Fruit fly (Drosophila melanogaster): ENCODE results near the gene Spn.

The Spn gene

DNA sequence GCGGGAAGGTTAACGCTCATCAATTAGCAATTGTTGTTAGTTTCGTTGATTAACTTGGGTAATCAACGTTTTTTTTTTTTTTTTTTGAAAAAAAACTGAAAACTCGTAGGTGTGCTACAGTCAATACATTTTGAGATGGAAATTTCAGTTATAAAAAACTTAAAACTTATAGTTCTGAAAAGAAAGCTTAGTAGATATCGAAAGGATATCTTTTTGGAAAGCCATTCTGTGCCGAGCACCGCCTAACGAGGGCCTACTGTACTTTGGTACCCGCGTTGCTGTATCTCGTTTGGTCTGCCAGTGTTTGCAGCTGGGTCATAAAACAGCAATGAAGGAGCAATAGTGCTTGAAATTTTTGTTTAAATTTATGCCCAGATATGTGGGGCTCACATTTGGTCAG lies 17.9 kb upstream of the Spn start (continued):
- TF ChIP-seq Oaz (GFP tag; IDR thresholded peaks at IDR 0.05) (no peak), gro (GFP tag; optimal IDR thresholded peaks at IDR 0.05) (peak; percentile 12), CG2889 (GFP tag; IDR thresholded peaks at IDR 0.05) (no peak), Optix (GFP tag; IDR thresholded peaks at IDR 0.05) (no peak), CTCF (GFP tag; optimal IDR thresholded peaks at IDR 0.05) (no peak), h (optimal IDR thresholded peaks at IDR 0.05) (no peak), Dip3 (GFP tag; optimal IDR thresholded peaks at IDR 0.05) (no peak), CG12769 (tag; optimal IDR thresholded peaks at IDR 0.05) (no peak), slbo (GFP tag; IDR thresholded peaks at IDR 0.05) (peak; percentile 67), unc-4 (GFP tag; IDR thresholded peaks at IDR 0.05; ENCODE audit: partially characterized antibody) (no peak), salm (tag; optimal IDR thresholded peaks at IDR 0.05) (no peak), Sry-β (GFP tag; optimal IDR thresholded peaks at IDR 0.05) (no peak), CG34376 (GFP tag; optimal IDR thresholded peaks at IDR 0.05) (no peak), vvl (GFP tag; IDR thresholded peaks at IDR 0.05) (peak; percentile 78), ara (GFP tag; IDR thresholded peaks at IDR 0.05) (peak; percentile 61), CG4360 (GFP tag; IDR thresholded peaks at IDR 0.05) (no peak), crc (GFP tag; optimal IDR thresholded peaks at IDR 0.05) (no peak), tin (GFP tag; optimal IDR thresholded peaks at IDR 0.05) (peak; percentile 37), CG11504 (tag; optimal IDR thresholded peaks at IDR 0.05) (peak; percentile 49), CG13624 (GFP tag; optimal IDR thresholded peaks at IDR 0.05) (no peak), Usf (GFP tag; optimal IDR thresholded peaks at IDR 0.05) (no peak), seq (GFP tag; IDR thresholded peaks at IDR 0.05) (peak; percentile 12; the same call in 1 of the 2 replicates), Aef1 (GFP tag; IDR thresholded peaks at IDR 0.05) (peak; percentile 57), CG6813 (GFP tag; optimal IDR thresholded peaks at IDR 0.05) (peak; percentile 23), CG7372 (GFP tag; IDR thresholded peaks at IDR 0.05) (no peak), CG4617 (GFP tag; optimal IDR thresholded peaks at IDR 0.05; ENCODE audit: borderline replicate concordance) (no peak), nerfin-2 (GFP tag; IDR thresholded peaks at IDR 0.05; ENCODE audit: partially characterized antibody) (no peak), cato (GFP tag; optimal IDR thresholded peaks at IDR 0.05; ENCODE audit: borderline replicate concordance) (no peak), CG10147 (GFP tag; optimal IDR thresholded peaks at IDR 0.05) (no peak), br (optimal IDR thresholded peaks at IDR 0.05) (no peak), nau (GFP tag; optimal IDR thresholded peaks at IDR 0.05) (peak; percentile 43), D19A (tag; optimal IDR thresholded peaks at IDR 0.05) (no peak), ind (GFP tag; optimal IDR thresholded peaks at IDR 0.05) (peak; percentile 62), CG3163 (GFP tag; optimal IDR thresholded peaks at IDR 0.05) (no peak), tll (GFP tag; optimal IDR thresholded peaks at IDR 0.05) (no peak), Hmx (GFP tag; optimal IDR thresholded peaks at IDR 0.05) (no peak), Lim3 (GFP tag; IDR thresholded peaks at IDR 0.05) (no peak), ewg (GFP tag; optimal IDR thresholded peaks at IDR 0.05) (no peak), CG16779 (GFP tag; IDR thresholded peaks at IDR 0.05) (no peak), Hr39 (optimal IDR thresholded peaks at IDR 0.05) (no peak), CG14860 (GFP tag; IDR thresholded peaks at IDR 0.05; ENCODE audit: partially characterized antibody) (no peak), dati (GFP tag; IDR thresholded peaks at IDR 0.05) (0 out of 2 replicates have a peak, but pooled peaks have one; percentile 10), Sox102F (GFP tag; optimal IDR thresholded peaks at IDR 0.05) (peak; percentile 40), wor (GFP tag; IDR thresholded peaks at IDR 0.05) (no peak), Med (GFP tag) (peak; percentile 93), CG13424 (tag; optimal IDR thresholded peaks at IDR 0.05) (no peak), CG11456 (GFP tag; IDR thresholded peaks at IDR 0.05) (0 out of 3 replicates have a peak, but pooled peaks have one; percentile 72), jumu (GFP tag; optimal IDR thresholded peaks at IDR 0.05) (peak; percentile 8), CG6683 (GFP tag; optimal IDR thresholded peaks at IDR 0.05) (no peak), bbx (GFP tag; IDR thresholded peaks at IDR 0.05; ENCODE audit: partially characterized antibody) (no peak), CG2116 (GFP tag; optimal IDR thresholded peaks at IDR 0.05) (no peak), NfI (GFP tag; optimal IDR thresholded peaks at IDR 0.05) (no peak), Side (GFP tag; optimal IDR thresholded peaks at IDR 0.05) (peak; percentile 6)
